Worm (Caenorhabditis elegans): ENCODE data around the gene Y4C6B.4.

DNA sequence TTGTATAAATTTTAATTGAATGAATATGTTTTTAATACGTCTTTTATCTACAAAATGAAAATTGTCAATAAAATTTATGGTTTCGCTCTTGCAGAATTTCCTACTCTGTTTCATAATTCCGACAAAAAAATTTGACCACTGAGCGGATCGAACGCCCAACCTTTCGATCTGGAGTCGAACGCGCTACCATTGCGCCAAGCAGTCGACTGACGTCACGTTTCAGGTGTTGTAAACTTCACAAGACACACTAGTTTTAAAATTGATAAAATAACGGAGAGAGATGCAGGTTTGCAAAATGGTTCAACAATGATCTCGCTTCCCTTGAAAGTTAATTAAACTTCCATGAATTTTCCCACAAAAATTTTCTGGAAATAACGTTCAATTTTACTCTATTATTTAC, 17.9 kb downstream of the Y4C6B.4 start:
- TF ChIP-seq fkh-10 (GFP tag; optimal IDR thresholded peaks at IDR 0.05): no peak
- no peak for TF ChIP-seq ama-1 (optimal IDR thresholded peaks at IDR 0.05)
- no peak for TF ChIP-seq pha-4 (tag; optimal IDR thresholded peaks at IDR 0.05)
- no peak for TF ChIP-seq lin-11 (tag; optimal IDR thresholded peaks at IDR 0.05)
- TF ChIP-seq ceh-19 (GFP tag; optimal IDR thresholded peaks at IDR 0.05): no peak
- TF ChIP-seq unc-55 (GFP tag; optimal IDR thresholded peaks at IDR 0.05): no peak
- TF ChIP-seq ceh-2 (tag; optimal IDR thresholded peaks at IDR 0.05): no peak
- TF ChIP-seq dve-1 (tag; optimal IDR thresholded peaks at IDR 0.05): no peak
- TF ChIP-seq gmeb-2 (tag; optimal IDR thresholded peaks at IDR 0.05): no peak
- TF ChIP-seq C38D4.7 (GFP tag; optimal IDR thresholded peaks at IDR 0.05): no peak
- TF ChIP-seq pqm-1 (tag; optimal IDR thresholded peaks at IDR 0.05): no peak
- TF ChIP-seq tbx-2 (tag; optimal IDR thresholded peaks at IDR 0.05): no peak

Data from whole organism, late embryonic.